Worm (Caenorhabditis elegans): Measurements from ENCODE around the gene B0035.21.

Gene B0035.21

DNA sequence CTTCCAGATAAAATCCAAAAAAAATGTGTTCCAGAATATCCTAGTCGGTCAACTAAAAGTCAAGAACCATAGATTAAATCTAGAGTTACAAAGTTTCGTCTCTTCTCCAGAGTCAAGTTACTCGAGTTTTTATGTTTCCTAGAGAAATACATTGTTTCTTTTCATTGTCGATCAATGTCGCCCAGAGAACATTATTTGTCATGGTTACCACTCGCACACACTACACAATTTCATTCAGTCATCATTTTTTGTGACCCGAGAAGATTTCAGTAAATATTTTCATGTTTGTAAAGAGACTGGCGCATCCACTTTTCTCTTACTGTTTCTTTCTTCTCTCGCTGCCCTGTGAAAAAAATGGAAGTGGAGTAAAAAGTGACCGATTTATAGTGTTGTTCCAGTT is 10.4 kb upstream of the B0035.21 start:
- TF ChIP-seq unc-62 (GFP tag; optimal IDR thresholded peaks at IDR 0.05 in 1 of 2) (peak in 1 of 2 experiments; percentile 85), unc-62 (tag; optimal IDR thresholded peaks at IDR 0.05) (no peak), rbr-2 (tag; optimal IDR thresholded peaks at IDR 0.05) (no peak)

DNA sequence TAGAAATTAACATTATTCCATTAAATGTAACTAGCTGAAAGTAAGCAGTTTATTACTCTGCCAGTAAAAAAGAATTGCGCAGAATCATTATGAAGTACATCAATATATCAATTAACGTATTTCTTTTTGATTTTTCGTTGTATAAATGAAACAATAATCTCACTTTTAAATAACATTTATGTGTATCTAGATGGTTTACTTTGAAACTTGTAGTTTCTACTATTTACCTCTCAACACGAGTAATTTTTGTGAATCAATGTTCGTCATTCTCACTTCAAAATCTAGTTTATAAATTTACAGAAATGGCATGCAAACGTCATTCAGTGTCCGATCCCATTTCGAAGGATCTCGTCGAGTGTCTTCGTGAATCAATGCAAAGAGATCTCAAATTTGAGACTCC is 9.9 kb upstream of the B0035.21 start, which contains the start of gene gspd-1:
Gene gspd-1, plus strand, starts transcription at position 301 of the 400 bp plus-strand sequence.
- TF ChIP-seq lin-1 (GFP tag; IDR thresholded peaks at IDR 0.05) (no peak), F10B5.3 (tag; optimal IDR thresholded peaks at IDR 0.05) (no peak)

DNA sequence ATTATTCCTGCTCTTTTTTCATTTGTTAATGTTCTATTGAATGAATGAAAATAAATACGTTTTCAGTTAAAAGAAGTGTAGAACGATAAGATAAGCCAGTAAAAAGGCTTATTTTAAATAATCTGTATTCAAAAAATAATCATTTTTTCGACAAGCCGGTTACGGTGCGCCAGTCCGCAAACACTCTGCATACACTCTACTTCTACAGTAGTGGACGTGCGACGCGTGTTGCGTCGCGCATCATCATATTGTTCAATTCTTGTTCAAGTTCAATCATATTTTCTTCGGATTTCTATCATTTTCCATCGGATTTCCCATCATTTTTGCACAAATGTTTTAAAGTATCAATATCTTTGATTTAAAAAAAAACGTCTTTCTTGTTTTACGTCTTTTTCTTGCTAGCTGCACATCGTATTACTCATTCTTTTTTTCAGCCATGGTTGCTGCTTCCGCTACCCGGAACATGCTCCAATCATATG is 7.1 kb upstream of the B0035.21 start, which contains the start of gene B0035.18:
Gene B0035.18, plus strand, starts transcription at position 429 of the 479 bp plus-strand sequence.
- TF ChIP-seq lsy-2 (tag; optimal IDR thresholded peaks at IDR 0.05), result peak in 1 of 2 experiments; percentile 12
- no peak for TF ChIP-seq snpc-1.2 (GFP tag; IDR thresholded peaks at IDR 0.05)
- no peak for TF ChIP-seq Y5F2A.4 (GFP tag; optimal IDR thresholded peaks at IDR 0.05)
- TF ChIP-seq ceh-62 (tag; optimal IDR thresholded peaks at IDR 0.05), result no peak
- peak; percentile 2 for TF ChIP-seq unc-130 (GFP tag; optimal IDR thresholded peaks at IDR 0.05)

DNA sequence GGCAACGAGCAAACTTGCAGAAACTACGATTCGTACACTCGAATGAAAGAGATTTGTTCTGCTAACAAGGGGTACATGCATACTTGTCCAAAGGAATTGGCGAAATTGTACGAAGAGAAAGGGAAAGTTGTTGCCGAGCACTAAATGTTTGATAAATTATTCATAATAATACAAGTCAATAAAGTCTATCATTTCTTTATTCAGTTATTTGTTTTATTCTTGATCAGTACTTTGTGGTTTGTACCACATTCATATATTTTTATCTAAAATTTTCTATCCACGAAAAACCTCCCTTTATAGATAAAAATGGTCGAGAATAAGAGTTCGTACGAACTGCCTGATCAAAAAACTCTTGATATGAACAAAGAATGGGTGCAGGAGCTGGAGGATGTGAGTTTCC is 6.6 kb upstream of the B0035.21 start, which contains the start of gene edg-1:
Gene edg-1, plus strand, starts transcription at position 301 of the 400 bp plus-strand sequence.
- TF ChIP-seq T26A8.4 (GFP tag; IDR thresholded peaks at IDR 0.05) (no peak), daf-16 (GFP tag; optimal IDR thresholded peaks at IDR 0.05) (no peak), daf-16 (tag; optimal IDR thresholded peaks at IDR 0.05) (peak; percentile 9), nhr-77 (tag; optimal IDR thresholded peaks at IDR 0.05) (no peak)

DNA sequence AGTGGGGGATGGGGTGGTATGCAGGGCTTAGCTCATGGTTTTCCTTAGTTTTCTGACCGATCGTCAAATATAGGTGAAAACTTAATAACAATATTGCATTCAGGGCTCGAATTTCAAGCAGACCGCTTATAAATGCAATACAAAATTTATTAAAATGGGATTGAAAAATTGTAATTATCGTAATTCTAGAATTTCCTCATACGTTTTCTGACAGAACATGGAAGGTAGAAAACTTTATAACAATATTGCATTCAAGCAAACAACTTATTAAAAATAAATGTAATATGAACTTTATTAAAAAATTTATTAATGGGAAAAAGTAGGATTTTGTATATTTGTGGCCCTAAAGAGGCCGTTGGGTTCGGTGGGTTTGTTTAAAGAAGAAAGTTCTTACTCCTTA is 3.4 kb upstream of the B0035.21 start:
- no peak for TF ChIP-seq F49E8.2 (tag; optimal IDR thresholded peaks at IDR 0.05; ENCODE audit: borderline replicate concordance)
- TF ChIP-seq lin-39 (tag; optimal IDR thresholded peaks at IDR 0.05), result no peak
- TF ChIP-seq ceh-28 (tag; optimal IDR thresholded peaks at IDR 0.05), result no peak
- TF ChIP-seq nhr-48 (tag; optimal IDR thresholded peaks at IDR 0.05), result no peak
- TF ChIP-seq set-16 (GFP tag; IDR thresholded peaks at IDR 0.05), result no peak
- no peak for TF ChIP-seq F10B5.3 (tag; optimal IDR thresholded peaks at IDR 0.05)
- peak; percentile 62 for TF ChIP-seq lin-38 (GFP tag; IDR thresholded peaks at IDR 0.05)
- TF ChIP-seq zfp-2 (tag; optimal IDR thresholded peaks at IDR 0.05), result no peak
- TF ChIP-seq hmg-1.1 (GFP tag; IDR thresholded peaks at IDR 0.05), result no peak
- peak; percentile 51 for TF ChIP-seq aha-1 (tag)
- no peak for TF ChIP-seq tag-97 (GFP tag; IDR thresholded peaks at IDR 0.05)
- no peak for TF ChIP-seq ama-1 (optimal IDR thresholded peaks at IDR 0.05)
- TF ChIP-seq arid-1 (GFP tag; conservative IDR thresholded peaks at IDR 0.05), result 0 out of 2 replicates have a peak, but pooled peaks have one; percentile 41
- TF ChIP-seq snpc-1.2 (GFP tag; IDR thresholded peaks at IDR 0.05), result peak; percentile 48; the same call in 1 of the 2 replicates
- 0 out of 2 replicates have a peak, but pooled peaks have one; percentile 4 for TF ChIP-seq dmd-8 (GFP tag; IDR thresholded peaks at IDR 0.05)
- TF ChIP-seq F26F4.8 (GFP tag; conservative IDR thresholded peaks at IDR 0.05), result peak; percentile 64; the same call in 1 of the 2 replicates

DNA sequence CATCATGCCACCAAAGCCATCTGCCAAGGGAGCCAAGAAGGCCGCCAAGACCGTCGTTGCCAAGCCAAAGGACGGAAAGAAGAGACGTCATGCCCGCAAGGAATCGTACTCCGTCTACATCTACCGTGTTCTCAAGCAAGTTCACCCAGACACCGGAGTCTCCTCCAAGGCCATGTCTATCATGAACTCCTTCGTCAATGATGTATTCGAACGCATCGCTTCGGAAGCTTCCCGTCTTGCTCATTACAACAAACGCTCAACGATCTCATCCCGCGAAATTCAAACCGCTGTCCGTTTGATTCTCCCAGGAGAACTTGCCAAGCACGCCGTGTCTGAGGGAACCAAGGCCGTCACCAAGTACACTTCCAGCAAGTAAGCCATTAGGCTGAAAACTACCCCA is 2.3 kb upstream of the B0035.21 start, which contains the start of gene his-48:
Gene his-48, plus strand, starts transcription at position 5 of the 400 bp plus-strand sequence.
- TF ChIP-seq lin-38 (GFP tag; IDR thresholded peaks at IDR 0.05) (peak; percentile 39; the same call in 1 of the 2 replicates), lim-7 (GFP tag; IDR thresholded peaks at IDR 0.05) (peak; percentile 56; the same call in 1 of the 2 replicates)

DNA sequence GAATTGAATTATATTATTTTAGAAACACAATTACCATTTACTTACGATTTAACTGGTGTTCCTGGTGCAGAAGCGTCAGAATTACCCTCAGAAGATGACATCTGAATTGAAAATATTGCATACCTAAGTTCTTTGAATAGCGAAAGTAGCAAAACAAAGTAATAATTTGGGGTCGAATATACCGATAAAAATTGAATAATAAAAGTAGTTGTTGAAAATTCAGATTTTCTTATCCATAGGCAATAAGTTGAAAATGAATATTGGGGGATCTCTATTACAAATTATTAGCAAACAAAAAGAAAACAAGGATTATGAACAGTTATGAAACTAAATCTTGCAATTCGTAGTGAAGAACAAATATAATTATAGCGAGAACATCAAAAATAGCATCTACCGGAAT is 2.2 kb downstream of the B0035.21 start, which contains the start of gene leo-1:
Gene leo-1, minus strand, starts transcription at position 101 of the 400 bp plus-strand sequence.
- TF ChIP-seq unc-62 (GFP tag; optimal IDR thresholded peaks at IDR 0.05 in 1 of 2) (peak in 1 of 2 experiments; percentile 55), unc-62 (tag; optimal IDR thresholded peaks at IDR 0.05) (no peak), T20F7.1 (GFP tag; optimal IDR thresholded peaks at IDR 0.05) (no peak)
